Fruit fly (Drosophila melanogaster): Measurements from ENCODE around the gene Cpr65Ax1.
A peak's percentile ranks its signal among the peaks of the same experiment; 100 is the strongest.

Gene Cpr65Ax1

dm6 chr3L:6143188-6143755, 4.5 kb downstream of the Cpr65Ax1 start, which contains the start of gene Lcp65Ad:
Gene Lcp65Ad (plus strand): TSS chr3L:6143395.
- TF ChIP-seq ci (GFP tag; IDR thresholded peaks at IDR 0.05) (no peak), Blimp-1 (GFP tag; optimal IDR thresholded peaks at IDR 0.05) (peak; percentile 25), Dfd (GFP tag; optimal IDR thresholded peaks at IDR 0.05) (no peak), Rx (GFP tag; IDR thresholded peaks at IDR 0.05) (no peak), Nf-YB (GFP tag; optimal IDR thresholded peaks at IDR 0.05) (no peak), Ets65A (GFP tag) (peak; percentile 85), Side (GFP tag; optimal IDR thresholded peaks at IDR 0.05) (no peak)

- no peak for TF ChIP-seq knrl (GFP tag; IDR thresholded peaks at IDR 0.05; ENCODE audit: partially characterized antibody)
- TF ChIP-seq CG34422 (GFP tag; IDR thresholded peaks at IDR 0.05): no peak
- TF ChIP-seq Lpt (GFP tag; optimal IDR thresholded peaks at IDR 0.05): no peak
Observed at dm6 chr3L:6142313-6142712, 5.5 kb downstream of the Cpr65Ax1 start, which contains the start of gene Cpr65Aw. Gene Cpr65Aw (minus strand): TSS chr3L:6142413.

dm6 chr3L:6141538-6141937, 6.2 kb downstream of the Cpr65Ax1 start:
- peak; percentile 35 for TF ChIP-seq sd (tag; optimal IDR thresholded peaks at IDR 0.05)
- no peak for TF ChIP-seq CG8765 (GFP tag; IDR thresholded peaks at IDR 0.05)
- peak; percentile 52 for TF ChIP-seq cwo (GFP tag; optimal IDR thresholded peaks at IDR 0.05)
- no peak for TF ChIP-seq CG15479 (GFP tag; optimal IDR thresholded peaks at IDR 0.05)
- peak; percentile 81 for TF ChIP-seq abd-A (tag; optimal IDR thresholded peaks at IDR 0.05)
- peak; percentile 90 for TF ChIP-seq chinmo (GFP tag; IDR thresholded peaks at IDR 0.05; ENCODE audit: partially characterized antibody)
- TF ChIP-seq sens (GFP tag): peak; percentile 28
- TF ChIP-seq Jarid2 (GFP tag; optimal IDR thresholded peaks at IDR 0.05): no peak
- TF ChIP-seq Elba2 (GFP tag; optimal IDR thresholded peaks at IDR 0.05): no peak
- TF ChIP-seq vvl (GFP tag; IDR thresholded peaks at IDR 0.05): peak; percentile 70; the same call in 1 of the 2 replicates
- peak; percentile 17 for TF ChIP-seq Blimp-1 (GFP tag; optimal IDR thresholded peaks at IDR 0.05)
- TF ChIP-seq CG7839 (tag; optimal IDR thresholded peaks at IDR 0.05): no peak
- TF ChIP-seq CG13894 (tag; optimal IDR thresholded peaks at IDR 0.05): peak; percentile 78
- no peak for TF ChIP-seq her (GFP tag; optimal IDR thresholded peaks at IDR 0.05)
- no peak for TF ChIP-seq gsb-n (tag; optimal IDR thresholded peaks at IDR 0.05)
- peak in 1 of 2 experiments; percentile 65 for TF ChIP-seq Pdp1 (GFP tag; optimal IDR thresholded peaks at IDR 0.05)
- TF ChIP-seq Kr (GFP tag; optimal IDR thresholded peaks at IDR 0.05): no peak
- TF ChIP-seq CG9609 (GFP tag; optimal IDR thresholded peaks at IDR 0.05): no peak
- TF ChIP-seq CrebB (tag; optimal IDR thresholded peaks at IDR 0.05): no peak
- TF ChIP-seq Deaf1 (tag; optimal IDR thresholded peaks at IDR 0.05): no peak
- peak; percentile 64 for TF ChIP-seq CG12769 (tag; optimal IDR thresholded peaks at IDR 0.05)
- no peak for TF ChIP-seq CG10431 (GFP tag; optimal IDR thresholded peaks at IDR 0.05)
- TF ChIP-seq kni (GFP tag; optimal IDR thresholded peaks at IDR 0.05): no peak

dm6 chr3L:6140771-6141472, 6.9 kb downstream of the Cpr65Ax1 start:
- TF ChIP-seq Ptx1 (GFP tag; IDR thresholded peaks at IDR 0.05): peak; percentile 26; the same call in 1 of the 2 replicates
- TF ChIP-seq CG7556 (GFP tag; optimal IDR thresholded peaks at IDR 0.05): peak; percentile 10
- no peak for TF ChIP-seq gsb-n (tag; optimal IDR thresholded peaks at IDR 0.05)
- TF ChIP-seq CG13424 (tag; optimal IDR thresholded peaks at IDR 0.05): no peak
- TF ChIP-seq CG12219 (GFP tag; optimal IDR thresholded peaks at IDR 0.05): no peak
- TF ChIP-seq tgo (GFP tag; IDR thresholded peaks at IDR 0.05): peak; percentile 14; the same call in 1 of the 3 replicates
- TF ChIP-seq toy (GFP tag; IDR thresholded peaks at IDR 0.05): no peak
- TF ChIP-seq CG12942 (GFP tag; optimal IDR thresholded peaks at IDR 0.05): no peak
- no peak for TF ChIP-seq br (optimal IDR thresholded peaks at IDR 0.05)
- TF ChIP-seq Gug (GFP tag; IDR thresholded peaks at IDR 0.05): no peak
- TF ChIP-seq gce (GFP tag; IDR thresholded peaks at IDR 0.05): no peak
- no peak for TF ChIP-seq Dbx (GFP tag; IDR thresholded peaks at IDR 0.05)
- TF ChIP-seq MTF-1 (GFP tag; optimal IDR thresholded peaks at IDR 0.05; ENCODE audit: borderline replicate concordance): no peak
- peak; percentile 17 for TF ChIP-seq CG12769 (tag; optimal IDR thresholded peaks at IDR 0.05)
- TF ChIP-seq CG9817 (tag; optimal IDR thresholded peaks at IDR 0.05): no peak
- TF ChIP-seq sd (tag; optimal IDR thresholded peaks at IDR 0.05): peak; percentile 12
- no peak for TF ChIP-seq Dad (GFP tag; optimal IDR thresholded peaks at IDR 0.05)
